Worm (Caenorhabditis elegans) whole organism, L2 larva: ENCODE results near the gene srbc-79.

Source experiments
- C34F6.9 ChIP-seq: fragments of 150-350 bp; optimal IDR thresholded peaks from 2 replicates; lab custom pipeline; 2014; ENCODE audit warnings: missing biosample characterization, missing genetic modification characterization
- Y55F3AM.14 ChIP-seq: fragments of 200-800 bp; sonication (Bioruptor generic); optimal IDR thresholded peaks from 2 replicates; lab custom pipeline; 2018; ENCODE audit warnings: mild to moderate bottlenecking, missing genetic modification characterization, missing compliant biosample characterization
- alr-1 ChIP-seq: fragments of 150-350 bp; optimal IDR thresholded peaks from 2 replicates; lab custom pipeline; 2014; ENCODE audit warnings: missing biosample characterization, missing genetic modification characterization
- blmp-1 ChIP-seq: sonication (generic microtip); optimal IDR thresholded peaks from 2 replicates; lab custom pipeline; 2017; ENCODE audit warnings: missing genetic modification characterization, mild to moderate bottlenecking, missing compliant biosample characterization, antibody characterized with exemption, moderate library complexity; ENCODE audit not compliant: insufficient read depth
- ceh-16 ChIP-seq: fragments of 150-350 bp; optimal IDR thresholded peaks from 2 replicates; lab custom pipeline; 2014; ENCODE audit warnings: missing biosample characterization, missing genetic modification characterization
- ceh-82 ChIP-seq: fragments of 150-350 bp; optimal IDR thresholded peaks from 2 replicates; lab custom pipeline; 2014; ENCODE audit warnings: missing biosample characterization, missing genetic modification characterization
- egl-27 ChIP-seq: sonication (generic microtip); optimal IDR thresholded peaks from 3 replicates; lab custom pipeline; 2017; ENCODE audit warnings: missing biosample characterization, missing genetic modification reagents, missing genetic modification characterization
- elt-1 ChIP-seq: fragments of 150-350 bp; optimal IDR thresholded peaks from 2 replicates; lab custom pipeline; 2014; ENCODE audit warnings: missing biosample characterization, missing genetic modification characterization
- elt-3 ChIP-seq: sonication (generic microtip); optimal IDR thresholded peaks from 2 replicates; lab custom pipeline; 2017; ENCODE audit warnings: missing biosample characterization, missing genetic modification characterization
- fos-1 ChIP-seq: fragments of 150-350 bp; optimal IDR thresholded peaks from 2 replicates; lab custom pipeline; 2014; ENCODE audit warnings: missing biosample characterization, missing genetic modification characterization
- gmeb-1 ChIP-seq: fragments of 150-350 bp; optimal IDR thresholded peaks from 2 replicates; lab custom pipeline; 2014; ENCODE audit warnings: missing biosample characterization, missing genetic modification characterization
- lin-11 ChIP-seq: fragments of 150-350 bp; sonication (generic microtip); optimal IDR thresholded peaks from 2 replicates; lab custom pipeline; 2014; ENCODE audit warnings: missing biosample characterization, missing genetic modification characterization, inconsistent platforms, mixed read lengths
- lin-13 ChIP-seq: fragments of 150-350 bp; optimal IDR thresholded peaks from 2 replicates; lab custom pipeline; 2014; ENCODE audit warnings: missing biosample characterization, missing genetic modification reagents, missing genetic modification characterization
- lin-39 ChIP-seq: fragments of 150-350 bp; optimal IDR thresholded peaks from 2 replicates; lab custom pipeline; 2014; ENCODE audit warnings: missing biosample characterization, missing genetic modification reagents, missing genetic modification characterization
- lsy-2 ChIP-seq, 2 experiments: fragments of 150-350 bp in 1 of 2; sonication (generic microtip) in 1 of 2; optimal IDR thresholded peaks; 2 replicates each; lab custom pipeline; 2014 to 2017; ENCODE audit warnings: missing biosample characterization in 2 of 2, missing genetic modification characterization in 2 of 2
- mab-5 ChIP-seq: fragments of 150-350 bp; optimal IDR thresholded peaks from 2 replicates; lab custom pipeline; 2014; ENCODE audit warnings: missing biosample characterization, missing genetic modification characterization
- mdl-1 ChIP-seq, 2 experiments: fragments of 150-350 bp in 1 of 2; sonication (generic microtip) in 1 of 2; optimal IDR thresholded peaks; 2 replicates each; lab custom pipeline; 2017; ENCODE audit warnings: missing biosample characterization in 2 of 2, missing genetic modification characterization in 2 of 2
- nhr-10 ChIP-seq: sonication (generic microtip); optimal IDR thresholded peaks from 2 replicates; lab custom pipeline; 2017; ENCODE audit warnings: missing biosample characterization, missing genetic modification characterization
- nhr-11 ChIP-seq: fragments of 150-350 bp; optimal IDR thresholded peaks from 2 replicates; lab custom pipeline; 2014; ENCODE audit warnings: missing biosample characterization, missing genetic modification characterization
- nhr-12 ChIP-seq: fragments of 150-350 bp; optimal IDR thresholded peaks from 2 replicates; lab custom pipeline; 2014; ENCODE audit warnings: missing biosample characterization, missing genetic modification characterization
- nhr-129 ChIP-seq: fragments of 150-350 bp; optimal IDR thresholded peaks from 2 replicates; lab custom pipeline; 2014; ENCODE audit warnings: missing biosample characterization, missing genetic modification characterization
- nhr-21 ChIP-seq: fragments of 150-350 bp; optimal IDR thresholded peaks from 2 replicates; lab custom pipeline; 2014; ENCODE audit warnings: missing biosample characterization, missing genetic modification characterization
- nhr-23 ChIP-seq: fragments of 150-350 bp; optimal IDR thresholded peaks from 2 replicates; lab custom pipeline; 2014; ENCODE audit warnings: missing biosample characterization, missing genetic modification reagents, missing genetic modification characterization
- nhr-237 ChIP-seq: fragments of 150-350 bp; optimal IDR thresholded peaks from 2 replicates; lab custom pipeline; 2014; ENCODE audit warnings: missing biosample characterization, missing genetic modification characterization
- nhr-25 ChIP-seq: fragments of 150-350 bp; sonication (generic microtip); optimal IDR thresholded peaks from 3 replicates; lab custom pipeline; 2014; ENCODE audit warnings: missing biosample characterization, missing genetic modification characterization
- nhr-6 ChIP-seq: fragments of 150-350 bp; optimal IDR thresholded peaks from 2 replicates; lab custom pipeline; 2014; ENCODE audit warnings: missing biosample characterization, missing genetic modification characterization
- nhr-77 ChIP-seq: fragments of 150-350 bp; optimal IDR thresholded peaks from 2 replicates; lab custom pipeline; 2014; ENCODE audit warnings: missing biosample characterization, missing genetic modification characterization
- peb-1 ChIP-seq: fragments of 150-350 bp; optimal IDR thresholded peaks from 2 replicates; lab custom pipeline; 2014; ENCODE audit warnings: missing biosample characterization, missing genetic modification characterization
- sem-4 ChIP-seq: fragments of 150-350 bp; optimal IDR thresholded peaks from 2 replicates; lab custom pipeline; 2014; ENCODE audit warnings: missing biosample characterization, missing genetic modification reagents, missing genetic modification characterization
- skn-1 ChIP-seq: sonication (generic microtip); optimal IDR thresholded peaks from 2 replicates; lab custom pipeline; 2017; ENCODE audit warnings: missing biosample characterization, missing genetic modification characterization
- sma-3 ChIP-seq: sonication (generic microtip); optimal IDR thresholded peaks from 2 replicates; lab custom pipeline; 2016; ENCODE audit warnings: missing genetic modification reagents, missing genetic modification characterization, missing compliant biosample characterization
- snpc-4 ChIP-seq: fragments of 150-350 bp; optimal IDR thresholded peaks from 2 replicates; lab custom pipeline; 2014; ENCODE audit warnings: missing biosample characterization, missing genetic modification characterization
- unc-39 ChIP-seq: fragments of 150-350 bp; optimal IDR thresholded peaks from 2 replicates; lab custom pipeline; 2014; ENCODE audit warnings: missing biosample characterization, missing genetic modification characterization
- unc-55 ChIP-seq: fragments of 150-350 bp; sonication (generic microtip); optimal IDR thresholded peaks from 3 replicates; lab custom pipeline; 2014; ENCODE audit warnings: missing biosample characterization, missing genetic modification reagents, missing genetic modification characterization
- zag-1 ChIP-seq: fragments of 150-350 bp; optimal IDR thresholded peaks from 2 replicates; lab custom pipeline; 2014; ENCODE audit warnings: missing biosample characterization, missing genetic modification characterization
- ztf-11 ChIP-seq: sonication (generic microtip); optimal IDR thresholded peaks from 2 replicates; lab custom pipeline; 2017; ENCODE audit warnings: missing biosample characterization, missing genetic modification characterization
- ztf-4 ChIP-seq: fragments of 150-350 bp; optimal IDR thresholded peaks from 2 replicates; lab custom pipeline; 2014; ENCODE audit warnings: missing biosample characterization, missing genetic modification characterization

Gene srbc-79

DNA sequence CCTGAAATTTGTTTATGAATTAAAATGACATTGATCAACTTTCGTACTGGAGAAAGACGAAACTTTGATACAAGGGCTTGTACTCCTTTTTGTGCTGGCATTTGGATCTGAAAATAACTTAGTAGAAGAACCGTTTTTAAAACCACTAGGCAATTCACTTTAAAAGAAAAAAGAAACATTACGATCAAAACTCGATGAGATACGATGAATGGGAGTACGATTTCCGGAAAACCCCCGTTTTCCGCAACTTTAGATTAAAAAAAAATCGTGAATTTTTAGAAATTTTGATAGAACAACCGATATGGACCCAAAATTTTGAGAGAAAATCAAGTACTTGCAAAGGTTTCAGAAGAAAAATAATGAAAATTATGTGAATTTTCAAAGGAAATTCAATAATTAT lies 21.9 kb downstream of the srbc-79 start, which contains the start of gene B0250.8:
Gene B0250.8 (minus strand): TSS at position 101 of the 400 bp plus-strand sequence.
- TF ChIP-seq C34F6.9 (tag; lab: Kevin White, UChicago): no peak
- no peak for TF ChIP-seq nhr-21 (tag; lab: Kevin White, UChicago)
- no peak for TF ChIP-seq lin-13
- no peak for TF ChIP-seq elt-1 (tag; lab: Kevin White, UChicago)
- no peak for TF ChIP-seq nhr-6 (tag; lab: Kevin White, UChicago)
- TF ChIP-seq sma-3 (GFP tag; lab: Kevin White, UChicago): no peak
- TF ChIP-seq zag-1: no peak
- TF ChIP-seq ztf-11: no peak
- TF ChIP-seq lin-39 (tag; lab: Kevin White, UChicago): no peak
- no peak for TF ChIP-seq lin-11 (tag; lab: Kevin White, UChicago)
- TF ChIP-seq Y55F3AM.14 (GFP tag; lab: Kevin White, UChicago): no peak
- no peak for TF ChIP-seq mab-5 (tag; lab: Kevin White, UChicago)
- TF ChIP-seq gmeb-1: no peak
- no peak for TF ChIP-seq nhr-77 (tag; lab: Kevin White, UChicago)
- TF ChIP-seq fos-1: no peak
- TF ChIP-seq ztf-4: no peak

DNA sequence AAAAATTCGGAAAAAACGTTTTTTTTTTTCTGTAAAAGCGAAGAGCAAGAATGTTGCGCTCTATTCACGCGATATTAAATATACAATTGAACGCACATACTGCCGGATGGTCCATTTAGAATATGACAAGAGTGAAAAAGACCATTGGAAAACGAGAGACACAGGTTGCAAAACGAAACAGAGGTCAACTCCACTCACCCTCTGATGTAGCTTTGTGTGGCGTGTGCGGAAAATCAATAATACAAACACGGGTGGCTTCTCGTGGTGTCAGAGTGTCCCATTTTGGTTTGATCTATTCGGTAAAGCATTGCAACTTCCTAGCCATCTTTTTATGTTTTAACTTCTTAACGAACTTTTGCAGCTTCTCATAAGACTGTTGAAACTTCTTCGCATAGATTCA lies 27.5 kb downstream of the srbc-79 start:
- TF ChIP-seq skn-1 (tag; lab: Kevin White, UChicago) (no peak), nhr-23 (no peak), ceh-82 (tag; lab: Kevin White, UChicago) (no peak), nhr-77 (tag; lab: Kevin White, UChicago) (no peak), ceh-16 (no peak), blmp-1 (tag; lab: Kevin White, UChicago) (no peak)

DNA sequence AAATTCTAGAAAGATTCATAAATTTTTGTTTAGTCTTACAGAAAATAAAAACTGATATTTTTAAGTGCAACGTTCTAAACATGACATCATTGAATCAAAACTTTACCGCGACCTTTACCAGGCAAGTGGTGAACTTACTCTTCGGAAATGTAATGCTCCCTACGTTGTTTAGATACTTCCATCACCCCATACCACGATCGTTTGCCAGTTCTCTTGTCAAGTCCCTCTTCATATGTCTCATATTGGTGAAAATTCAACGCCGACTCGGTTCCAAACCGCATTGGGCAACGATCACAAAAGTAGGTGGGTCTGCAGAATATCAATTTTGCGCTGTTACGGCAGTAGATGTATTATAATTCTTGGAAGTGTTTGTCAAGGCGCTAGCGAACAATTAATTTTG lies 31.5 kb downstream of the srbc-79 start, which contains the start of gene B0250.18:
Gene B0250.18 (minus strand): TSS at position 101 of the 400 bp plus-strand sequence.
- TF ChIP-seq nhr-11 (tag; lab: Kevin White, UChicago) (no peak), nhr-10 (tag; lab: Kevin White, UChicago) (no peak), nhr-237 (tag; lab: Kevin White, UChicago) (no peak), ceh-82 (tag; lab: Kevin White, UChicago) (no peak), sma-3 (GFP tag; lab: Kevin White, UChicago) (no peak), Y55F3AM.14 (GFP tag; lab: Kevin White, UChicago) (no peak), egl-27 (no peak), nhr-21 (tag; lab: Kevin White, UChicago) (no peak), unc-39 (tag; lab: Kevin White, UChicago) (no peak), gmeb-1 (no peak), zag-1 (no peak), lsy-2 (tag; optimal IDR thresholded peaks at IDR 0.05; lab: Kevin White, UChicago) (no peak), mab-5 (tag; lab: Kevin White, UChicago) (no peak)

DNA sequence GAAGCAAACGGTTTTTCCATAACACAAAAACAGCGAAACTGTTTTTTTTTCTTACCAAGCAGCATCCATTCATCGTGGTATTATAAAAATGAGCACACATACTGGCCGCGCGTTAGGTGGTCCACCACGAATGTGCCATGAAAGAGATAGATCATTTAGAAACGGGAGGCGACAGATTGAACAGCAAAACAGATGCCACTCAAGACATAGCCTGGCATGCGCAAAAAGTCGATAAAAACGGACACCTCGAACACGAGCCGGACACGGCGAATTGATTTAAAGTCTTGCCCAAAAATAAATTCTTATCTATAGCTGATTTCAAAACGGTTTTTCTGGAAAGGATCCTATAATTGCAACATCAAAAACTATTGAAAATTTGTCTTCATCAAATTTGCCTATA lies 35.1 kb downstream of the srbc-79 start:
- TF ChIP-seq unc-55 (GFP tag; lab: Kevin White, UChicago) (peak; percentile 3), elt-1 (tag; lab: Kevin White, UChicago) (no peak), C34F6.9 (tag; lab: Kevin White, UChicago) (peak; percentile 5)

DNA sequence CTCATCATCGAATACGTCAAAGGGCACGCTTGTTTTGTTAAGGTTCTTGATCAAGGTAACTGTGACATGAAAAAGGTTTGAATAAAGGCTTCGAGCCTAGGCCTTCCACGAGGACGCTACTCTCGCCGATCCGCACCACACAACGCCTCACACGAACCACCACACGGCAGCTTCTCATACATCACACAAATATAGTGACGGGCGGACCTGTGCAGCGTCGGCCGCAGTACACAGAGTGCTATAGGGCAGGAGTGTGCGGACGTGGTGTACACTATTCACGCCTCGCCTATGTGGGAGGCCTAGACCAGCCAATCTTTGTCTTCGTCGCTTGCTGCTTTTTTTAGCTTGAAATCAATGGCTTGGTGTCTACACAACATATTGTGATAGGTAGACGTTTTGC lies 36.6 kb downstream of the srbc-79 start:
- TF ChIP-seq blmp-1 (tag; lab: Kevin White, UChicago) (no peak), ceh-82 (tag; lab: Kevin White, UChicago) (no peak), peb-1 (no peak), Y55F3AM.14 (GFP tag; lab: Kevin White, UChicago) (no peak), sem-4 (tag; lab: Kevin White, UChicago) (no peak), ztf-4 (no peak), nhr-11 (tag; lab: Kevin White, UChicago) (no peak), nhr-77 (tag; lab: Kevin White, UChicago) (no peak), unc-55 (GFP tag; lab: Kevin White, UChicago) (peak; percentile 8), elt-3 (no peak), snpc-4 (tag; lab: Kevin White, UChicago) (peak; percentile 96), nhr-25 (tag; lab: Kevin White, UChicago) (no peak), lsy-2 (tag; optimal IDR thresholded peaks at IDR 0.05; lab: Kevin White, UChicago) (no peak), mdl-1 (tag; optimal IDR thresholded peaks at IDR 0.05; lab: Kevin White, UChicago) (no peak), lin-11 (tag; lab: Kevin White, UChicago) (no peak), nhr-10 (tag; lab: Kevin White, UChicago) (no peak), alr-1 (no peak), nhr-12 (tag; lab: Kevin White, UChicago) (no peak), nhr-129 (tag; lab: Kevin White, UChicago) (peak; percentile 1)
